Fruit fly (Drosophila melanogaster) whole organism, pupa: ENCODE results near the gene Rnp4F.

Source experiments
- CG10348 ChIP-seq: fragments of 200-800 bp; sonication (Bioruptor generic); IDR thresholded peaks from 2 replicates; pipeline ENCODE4 v1.3.6; 2022; ENCODE audit warnings: missing biosample characterization, missing genetic modification characterization
- CG14655 ChIP-seq: fragments of 200-800 bp; sonication (Bioruptor generic); optimal IDR thresholded peaks from 3 replicates; lab custom pipeline; 2017; ENCODE audit warnings: mild to moderate bottlenecking, missing biosample characterization, missing genetic modification reagents, missing genetic modification characterization
- CG4496 ChIP-seq: fragments of 200-800 bp; sonication (Bioruptor generic); IDR thresholded peaks from 3 replicates; pipeline ENCODE4 v1.3.6; 2022; ENCODE audit warnings: missing biosample characterization, missing genetic modification characterization
- CG8159 ChIP-seq: fragments of 200-800 bp; sonication (Bioruptor generic); optimal IDR thresholded peaks from 3 replicates; lab custom pipeline; 2018; ENCODE audit warnings: missing biosample characterization, mild to moderate bottlenecking, missing genetic modification characterization, moderate library complexity
- Pif1B ChIP-seq: fragments of 200-800 bp; sonication (Bioruptor generic); optimal IDR thresholded peaks from 3 replicates; lab custom pipeline; 2016; ENCODE audit warnings: missing biosample characterization, missing genetic modification characterization
- gl ChIP-seq: fragments of 200-800 bp; sonication (Bioruptor generic); optimal IDR thresholded peaks from 2 replicates; lab custom pipeline; 2018; ENCODE audit warnings: missing biosample characterization, mild to moderate bottlenecking, missing genetic modification characterization

DNA sequence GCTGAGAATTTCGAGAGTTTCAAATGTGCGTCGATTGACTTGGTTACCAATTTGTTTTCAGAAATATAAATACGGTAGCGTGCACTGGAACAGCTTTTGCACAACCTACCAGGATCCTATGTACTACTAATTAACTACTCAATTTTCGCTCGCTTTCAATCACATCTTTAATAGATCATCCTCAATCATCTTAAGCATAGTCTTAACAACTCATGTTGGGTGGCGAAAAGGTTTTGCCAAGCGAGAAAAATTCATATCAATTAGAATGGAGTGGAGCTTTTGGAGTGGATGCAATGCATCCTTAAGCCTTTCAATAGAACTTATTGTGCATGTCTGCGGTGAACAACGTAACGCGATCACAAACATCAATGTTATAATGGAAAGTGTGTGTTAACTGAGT is 15.2 kb downstream of the Rnp4F start, which contains the start of gene CG17764:
- TF ChIP-seq CG4496, result no peak
- TF ChIP-seq gl (tag; lab: Kevin White, UChicago), result no peak
- TF ChIP-seq Pif1B (GFP tag; lab: Kevin White, UChicago), result no peak
- TF ChIP-seq CG8159 (tag; lab: Kevin White, UChicago), result no peak
- no peak for TF ChIP-seq CG10348 (GFP tag; lab: Robert Waterston, UW)
- TF ChIP-seq CG14655 (GFP tag; lab: Kevin White, UChicago), result no peak
